Worm (Caenorhabditis elegans) whole organism, L2 larva: ENCODE results near the gene BE0003N10.6.

Experiments
- ceh-16 ChIP-seq: fragments of 150-350 bp; optimal IDR thresholded peaks from 2 replicates; lab custom pipeline; 2014; ENCODE audit warnings: missing biosample characterization, missing genetic modification characterization
- elt-3 ChIP-seq: sonication (generic microtip); optimal IDR thresholded peaks from 2 replicates; lab custom pipeline; 2017; ENCODE audit warnings: missing biosample characterization, missing genetic modification characterization
- lin-39 ChIP-seq: fragments of 150-350 bp; optimal IDR thresholded peaks from 2 replicates; lab custom pipeline; 2014; ENCODE audit warnings: missing biosample characterization, missing genetic modification reagents, missing genetic modification characterization

DNA sequence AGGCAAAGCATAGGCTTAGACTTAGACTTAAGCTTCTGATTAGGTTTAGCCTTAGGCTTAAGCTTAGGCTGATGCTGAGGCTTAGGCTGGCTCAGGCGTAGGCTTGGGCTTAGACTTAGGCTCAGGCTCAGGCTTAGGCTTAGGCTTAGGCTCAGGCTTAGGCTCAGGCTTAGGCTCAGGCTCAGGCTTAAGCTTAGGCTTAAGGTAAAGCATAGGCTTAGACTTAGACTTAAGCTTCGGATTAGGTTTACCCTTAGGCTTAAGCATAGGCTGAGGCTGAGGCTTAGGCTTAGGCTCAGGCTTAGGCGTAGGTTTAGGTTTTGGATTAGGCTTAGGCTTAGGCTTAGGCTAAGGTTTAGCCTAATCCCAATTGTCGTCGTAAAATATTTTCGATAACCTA, 39.7 kb upstream of the BE0003N10.6 start:
- TF ChIP-seq elt-3 (no peak), lin-39 (tag; lab: Kevin White, UChicago) (no peak), ceh-16 (tag; lab: Kevin White, UChicago) (no peak)
